Fruit fly (Drosophila melanogaster) whole organism, embryonic: ENCODE results near the gene CG10761.

Experiments
- Abd-B ChIP-seq: fragments of 200-800 bp; sonication (Bioruptor generic); optimal IDR thresholded peaks from 2 replicates; lab custom pipeline; 2018; ENCODE audit warnings: missing biosample characterization, mild to moderate bottlenecking, missing genetic modification characterization, moderate library complexity
- Aef1 ChIP-seq: fragments of 200-800 bp; sonication (Bioruptor generic); IDR thresholded peaks from 3 replicates; pipeline ENCODE4 v1.3.6; 2022; ENCODE audit warnings: missing biosample characterization, missing genetic modification characterization
- CG10274 ChIP-seq: fragments of 200-800 bp; sonication (Bioruptor generic); optimal IDR thresholded peaks from 3 replicates; lab custom pipeline; 2017; ENCODE audit warnings: missing biosample characterization, mild to moderate bottlenecking, missing genetic modification characterization
- CG13894 ChIP-seq: fragments of 200-800 bp; sonication (Bioruptor generic); optimal IDR thresholded peaks from 3 replicates; lab custom pipeline; 2018; ENCODE audit warnings: missing biosample characterization, mild to moderate bottlenecking, missing genetic modification characterization, moderate library complexity
- CG14710 ChIP-seq: fragments of 200-800 bp; sonication (Bioruptor generic); optimal IDR thresholded peaks from 3 replicates; lab custom pipeline; 2019; ENCODE audit warnings: missing biosample characterization, mild to moderate bottlenecking, missing genetic modification characterization, moderate library complexity
- CG15269 ChIP-seq: fragments of 200-800 bp; sonication (Bioruptor generic); optimal IDR thresholded peaks from 2 replicates; lab custom pipeline; 2018; ENCODE audit warnings: missing biosample characterization, mild to moderate bottlenecking, missing genetic modification characterization, moderate library complexity
- CG1603 ChIP-seq: fragments of 200-800 bp; sonication (Bioruptor generic); optimal IDR thresholded peaks from 2 replicates; lab custom pipeline; 2019; ENCODE audit warnings: missing biosample characterization, mild to moderate bottlenecking, missing genetic modification characterization, moderate library complexity
- CG17829 ChIP-seq: fragments of 200-800 bp; optimal IDR thresholded peaks from 2 replicates; lab custom pipeline; 2019; ENCODE audit warnings: missing biosample characterization, mild to moderate bottlenecking, missing genetic modification characterization, moderate library complexity
- CG2202 ChIP-seq: fragments of 200-800 bp; sonication (Bioruptor generic); optimal IDR thresholded peaks from 2 replicates; lab custom pipeline; 2018; ENCODE audit warnings: missing biosample characterization, mild to moderate bottlenecking, missing genetic modification characterization
- CG3065 ChIP-seq: fragments of 200-800 bp; sonication (Bioruptor generic); optimal IDR thresholded peaks from 2 replicates; lab custom pipeline; 2016; ENCODE audit warnings: missing biosample characterization, missing genetic modification characterization
- CG34224 ChIP-seq: fragments of 200-800 bp; sonication (Bioruptor generic); IDR thresholded peaks from 3 replicates; pipeline ENCODE4 v1.3.6; 2022; ENCODE audit warnings: missing biosample characterization, missing genetic modification characterization; ENCODE audit not compliant: partially characterized antibody
- CG4282 ChIP-seq: fragments of 200-800 bp; sonication (Bioruptor generic); optimal IDR thresholded peaks from 2 replicates; lab custom pipeline; 2016; ENCODE audit warnings: missing biosample characterization, missing genetic modification characterization
- CG4730 ChIP-seq: fragments of 200-800 bp; sonication (Bioruptor generic); IDR thresholded peaks from 2 replicates; pipeline ENCODE4 v1.3.6; 2022; ENCODE audit warnings: missing biosample characterization, missing genetic modification characterization
- CG4820 ChIP-seq: fragments of 200-800 bp; sonication (Bioruptor generic); optimal IDR thresholded peaks from 3 replicates; lab custom pipeline; 2016; ENCODE audit warnings: missing biosample characterization, missing genetic modification characterization
- CG6654 ChIP-seq: fragments of 200-800 bp; sonication (Bioruptor generic); optimal IDR thresholded peaks from 2 replicates; lab custom pipeline; 2017; ENCODE audit warnings: missing biosample characterization, mild to moderate bottlenecking, missing genetic modification characterization
- CG8478 ChIP-seq: fragments of >200 bp; optimal IDR thresholded peaks from 2 replicates; lab custom pipeline; 2018
- Drgx ChIP-seq: fragments of 200-800 bp; sonication (Bioruptor generic); IDR thresholded peaks from 2 replicates; pipeline ENCODE4 v1.3.6; 2022; ENCODE audit warnings: missing biosample characterization, missing genetic modification characterization
- Ets65A ChIP-seq: fragments of 200-800 bp; sonication (Bioruptor generic); peaks from one replicate; lab custom pipeline; 2016; ENCODE audit warnings: missing biosample characterization, missing genetic modification characterization
- Ets97D ChIP-seq: fragments of 200-800 bp; sonication (Bioruptor generic); optimal IDR thresholded peaks from 3 replicates; lab custom pipeline; 2016; ENCODE audit warnings: missing biosample characterization, missing genetic modification characterization
- Fer3 ChIP-seq: fragments of 200-800 bp; sonication (Bioruptor generic); optimal IDR thresholded peaks from 2 replicates; lab custom pipeline; 2018; ENCODE audit warnings: missing biosample characterization, mild to moderate bottlenecking, missing genetic modification characterization, moderate library complexity
- Hr51 ChIP-seq, 2 experiments: fragments of 200-800 bp; sonication (Bioruptor generic); optimal IDR thresholded peaks; 2 replicates in 1 of 2; 3 replicates in 1 of 2; lab custom pipeline; 2016 to 2018; ENCODE audit warnings: missing biosample characterization in 2 of 2, missing genetic modification characterization in 2 of 2, mild to moderate bottlenecking in 1 of 2, moderate library complexity in 1 of 2
- PHDP ChIP-seq: fragments of 200-800 bp; sonication (Bioruptor generic); optimal IDR thresholded peaks from 3 replicates; lab custom pipeline; 2018; ENCODE audit warnings: missing biosample characterization, mild to moderate bottlenecking, missing genetic modification characterization, moderate library complexity
- Side ChIP-seq: fragments of 200-800 bp; sonication (Bioruptor generic); optimal IDR thresholded peaks from 2 replicates; lab custom pipeline; 2016; ENCODE audit warnings: missing biosample characterization, missing genetic modification characterization
- Xrp1 ChIP-seq: fragments of 200-800 bp; sonication (Bioruptor generic); IDR thresholded peaks from 2 replicates; pipeline ENCODE4 v1.3.6; 2022; ENCODE audit warnings: missing biosample characterization, missing genetic modification characterization
- ara ChIP-seq: fragments of 200-800 bp; sonication (Bioruptor generic); IDR thresholded peaks from 2 replicates; pipeline ENCODE4 v1.3.6; 2022; ENCODE audit warnings: missing biosample characterization, missing genetic modification characterization
- caup ChIP-seq: fragments of 200-800 bp; sonication (Bioruptor generic); optimal IDR thresholded peaks from 3 replicates; lab custom pipeline; 2017; ENCODE audit warnings: missing biosample characterization, mild to moderate bottlenecking, missing genetic modification characterization, moderate library complexity; ENCODE audit not compliant: severe bottlenecking
- chif ChIP-seq, 2 experiments: fragments of 200-800 bp; sonication (Bioruptor generic); optimal IDR thresholded peaks; 3 replicates each; lab custom pipeline; 2016; ENCODE audit warnings: missing biosample characterization in 2 of 2, missing genetic modification characterization in 2 of 2
- crp ChIP-seq, 2 experiments: fragments of 200-800 bp; sonication (Bioruptor generic); optimal IDR thresholded peaks; 2 replicates in 1 of 2; 3 replicates in 1 of 2; lab custom pipeline; 2017; ENCODE audit warnings: missing biosample characterization in 2 of 2, missing genetic modification characterization in 2 of 2, mild to moderate bottlenecking in 1 of 2, moderate library complexity in 1 of 2
- dm ChIP-seq: fragments of 200-800 bp; sonication (Bioruptor generic); optimal IDR thresholded peaks from 3 replicates; lab custom pipeline; 2016; ENCODE audit warnings: missing biosample characterization, missing genetic modification characterization
- dysf ChIP-seq: fragments of 200-800 bp; sonication (Bioruptor generic); IDR thresholded peaks from 3 replicates; pipeline ENCODE4 v1.3.6; 2022; ENCODE audit warnings: missing biosample characterization, missing genetic modification characterization
- eve ChIP-seq, 2 experiments: fragments of >200 bp; optimal IDR thresholded peaks; 2 replicates each; lab custom pipeline; 2017; ENCODE audit warnings: missing biosample characterization in 2 of 2, missing genetic modification characterization in 2 of 2
- fd102C ChIP-seq: fragments of 200-800 bp; sonication (Bioruptor generic); optimal IDR thresholded peaks from 2 replicates; lab custom pipeline; 2018; ENCODE audit warnings: missing biosample characterization, mild to moderate bottlenecking, missing genetic modification characterization, moderate library complexity
- gce ChIP-seq: fragments of 200-800 bp; sonication (Bioruptor generic); IDR thresholded peaks from 3 replicates; pipeline ENCODE4 v1.3.6; 2022; ENCODE audit warnings: missing biosample characterization, missing genetic modification characterization
- kay ChIP-seq: fragments of 200-800 bp; sonication (Bioruptor generic); optimal IDR thresholded peaks from 2 replicates; lab custom pipeline; 2016; ENCODE audit warnings: missing biosample characterization, missing genetic modification characterization
- mirr ChIP-seq: fragments of 200-800 bp; sonication (Bioruptor generic); optimal IDR thresholded peaks from 3 replicates; lab custom pipeline; 2018; ENCODE audit warnings: missing biosample characterization, mild to moderate bottlenecking, missing genetic modification characterization
- mld ChIP-seq: fragments of 200-800 bp; sonication (Bioruptor generic); IDR thresholded peaks from 3 replicates; pipeline ENCODE4 v1.3.6; 2022; ENCODE audit warnings: missing biosample characterization, missing genetic modification characterization; ENCODE audit not compliant: partially characterized antibody
- nmo ChIP-seq: fragments of 200-800 bp; sonication (Bioruptor generic); optimal IDR thresholded peaks from 2 replicates; lab custom pipeline; 2018; ENCODE audit warnings: missing biosample characterization, mild to moderate bottlenecking, missing genetic modification characterization, moderate library complexity
- nom ChIP-seq: fragments of 200-800 bp; sonication (Bioruptor generic); optimal IDR thresholded peaks from 2 replicates; lab custom pipeline; 2017; ENCODE audit warnings: missing biosample characterization, missing genetic modification characterization, mild to moderate bottlenecking, moderate library complexity, missing genetic modification reagents
- pfk ChIP-seq: fragments of 200-800 bp; sonication (Bioruptor generic); optimal IDR thresholded peaks from 2 replicates; lab custom pipeline; 2018; ENCODE audit warnings: missing biosample characterization, mild to moderate bottlenecking, missing genetic modification characterization, moderate library complexity
- prd ChIP-seq, 3 experiments: fragments of >200 bp in 2 of 3; fragments of 200-800 bp in 1 of 3; sonication (Bioruptor generic) in 1 of 3; optimal IDR thresholded peaks in 2 of 3; IDR thresholded peaks in 1 of 3; 2 replicates in 2 of 3; 3 replicates in 1 of 3; pipeline versions ENCODE4 v1.3.6 to Lab custom; 2017 to 2022; ENCODE audit warnings: missing biosample characterization in 1 of 3, missing genetic modification characterization in 1 of 3
- row ChIP-seq: fragments of 200-800 bp; sonication (Bioruptor generic); IDR thresholded peaks from 3 replicates; pipeline ENCODE4 v1.3.6; 2022; ENCODE audit warnings: missing biosample characterization, missing genetic modification characterization
- sens ChIP-seq: fragments of 200-800 bp; sonication (Bioruptor generic); peaks from one replicate; lab custom pipeline; 2016; ENCODE audit warnings: missing biosample characterization, missing genetic modification characterization
- slbo ChIP-seq: fragments of 200-800 bp; sonication (Bioruptor generic); IDR thresholded peaks from 2 replicates; pipeline ENCODE4 v1.3.6; 2022; ENCODE audit warnings: missing biosample characterization, missing genetic modification characterization
- slp2 ChIP-seq: fragments of 200-800 bp; sonication (Bioruptor generic); optimal IDR thresholded peaks from 2 replicates; lab custom pipeline; 2016; ENCODE audit warnings: missing biosample characterization, missing genetic modification characterization
- tin ChIP-seq: fragments of 200-800 bp; sonication (Bioruptor generic); optimal IDR thresholded peaks from 3 replicates; lab custom pipeline; 2016; ENCODE audit warnings: missing biosample characterization, missing genetic modification characterization

Gene CG10761

dm6 chrX:8211731-8212468, 49.3 kb upstream of the CG10761 start (continued):
- TF ChIP-seq CG1603 (tag; lab: Kevin White, UChicago) (peak; percentile 21), CG3065 (GFP tag; lab: Kevin White, UChicago) (no peak), caup (no peak), Xrp1 (GFP tag; lab: Robert Waterston, UW) (no peak; the same call in 1 of the 2 replicates), slp2 (no peak), CG2202 (tag; lab: Kevin White, UChicago) (no peak), dysf (GFP tag; lab: Robert Waterston, UW) (no peak), chif (GFP tag; optimal IDR thresholded peaks at IDR 0.05; lab: Kevin White, UChicago) (no peak), Side (GFP tag; lab: Kevin White, UChicago) (no peak), CG17829 (tag; lab: Kevin White, UChicago) (peak; percentile 5), tin (GFP tag; lab: Kevin White, UChicago) (no peak), CG13894 (tag; lab: Kevin White, UChicago) (no peak), prd (optimal IDR thresholded peaks at IDR 0.05; lab: Kevin White, UChicago) (no peak), prd (GFP tag; IDR thresholded peaks at IDR 0.05; lab: Robert Waterston, UW) (no peak), CG4730 (GFP tag; lab: Robert Waterston, UW) (no peak), PHDP (tag; lab: Kevin White, UChicago) (no peak), Ets97D (GFP tag; lab: Kevin White, UChicago) (no peak), slbo (no peak), gce (no peak), crp (GFP tag; optimal IDR thresholded peaks at IDR 0.05; lab: Kevin White, UChicago) (no peak), sens (GFP tag; lab: Kevin White, UChicago) (peak; percentile 48), mirr (GFP tag; lab: Kevin White, UChicago) (no peak), CG14710 (peak; percentile 9), CG10274 (no peak), CG6654 (GFP tag; lab: Kevin White, UChicago) (peak; percentile 95), nom (GFP tag; lab: Kevin White, UChicago) (peak; percentile 47), CG8478 (lab: Kevin White, UChicago) (no peak), Drgx (0 out of 2 replicates have a peak, but pooled peaks have one; percentile 39), fd102C (GFP tag; lab: Kevin White, UChicago) (no peak), CG15269 (no peak), Hr51 (GFP tag; optimal IDR thresholded peaks at IDR 0.05; lab: Kevin White, UChicago) (no peak), Aef1 (no peak), CG4282 (GFP tag; lab: Kevin White, UChicago) (no peak), kay (GFP tag; lab: Kevin White, UChicago) (no peak), Fer3 (no peak), CG34224 (GFP tag; lab: Robert Waterston, UW) (no peak), mld (no peak), CG4820 (no peak), Ets65A (no peak), Abd-B (no peak), dm (no peak), row (GFP tag; lab: Robert Waterston, UW) (0 out of 3 replicates have a peak, but pooled peaks have one; percentile 21), eve (GFP tag; optimal IDR thresholded peaks at IDR 0.05; lab: Kevin White, UChicago) (no peak), pfk (GFP tag; lab: Kevin White, UChicago) (no peak), ara (0 out of 2 replicates have a peak, but pooled peaks have one; percentile 5), nmo (GFP tag; lab: Kevin White, UChicago) (peak; percentile 12)
